Fruit fly (Drosophila melanogaster) whole organism, adult: Measurements from ENCODE around the gene RpL7-like.
A peak's percentile ranks its signal among the peaks of the same experiment; 100 is the strongest.

Experiments
- CG11617 ChIP-seq: fragments of 200-800 bp; sonication (Bioruptor generic); optimal IDR thresholded peaks from 2 replicates; lab custom pipeline; 2017; ENCODE audit warnings: mild to moderate bottlenecking, missing biosample characterization, missing genetic modification reagents, missing genetic modification characterization
- CG12768 ChIP-seq: fragments of 200-800 bp; sonication (Bioruptor generic); optimal IDR thresholded peaks from 2 replicates; lab custom pipeline; 2017; ENCODE audit warnings: missing biosample characterization, missing genetic modification characterization, mild to moderate bottlenecking, moderate library complexity, missing genetic modification reagents
- CG1620 ChIP-seq: fragments of 200-800 bp; sonication (Bioruptor generic); optimal IDR thresholded peaks from 2 replicates; lab custom pipeline; 2016; ENCODE audit warnings: missing biosample characterization, missing genetic modification characterization
- CG33017 ChIP-seq: fragments of 200-800 bp; sonication (Bioruptor generic); optimal IDR thresholded peaks from 2 replicates; lab custom pipeline; 2018; ENCODE audit warnings: missing biosample characterization, mild to moderate bottlenecking, missing genetic modification characterization, moderate library complexity
- CG7045 ChIP-seq: fragments of 200-800 bp; sonication (Bioruptor generic); optimal IDR thresholded peaks from 2 replicates; lab custom pipeline; 2017; ENCODE audit warnings: missing biosample characterization, mild to moderate bottlenecking, missing genetic modification characterization
- Hr96 ChIP-seq: fragments of 200-800 bp; sonication (Bioruptor generic); optimal IDR thresholded peaks from 2 replicates; lab custom pipeline; 2016; ENCODE audit warnings: missing biosample characterization, missing genetic modification characterization
- Mnt ChIP-seq: fragments of 200-800 bp; sonication (Bioruptor generic); optimal IDR thresholded peaks from 2 replicates; lab custom pipeline; 2016; ENCODE audit warnings: missing biosample characterization, mild to moderate bottlenecking, missing genetic modification characterization
- cic ChIP-seq: fragments of 200-800 bp; sonication (Bioruptor generic); optimal IDR thresholded peaks from 2 replicates; lab custom pipeline; 2017; ENCODE audit warnings: missing biosample characterization, mild to moderate bottlenecking, missing genetic modification characterization, moderate library complexity
- kay ChIP-seq: fragments of 200-800 bp; sonication (Bioruptor generic); peaks from one replicate; lab custom pipeline; 2016; ENCODE audit warnings: missing biosample characterization, missing genetic modification characterization, borderline replicate concordance
- ovo ChIP-seq: fragments of 200-800 bp; sonication (Bioruptor generic); optimal IDR thresholded peaks from 2 replicates; lab custom pipeline; 2016; ENCODE audit warnings: missing biosample characterization, missing genetic modification characterization

DNA sequence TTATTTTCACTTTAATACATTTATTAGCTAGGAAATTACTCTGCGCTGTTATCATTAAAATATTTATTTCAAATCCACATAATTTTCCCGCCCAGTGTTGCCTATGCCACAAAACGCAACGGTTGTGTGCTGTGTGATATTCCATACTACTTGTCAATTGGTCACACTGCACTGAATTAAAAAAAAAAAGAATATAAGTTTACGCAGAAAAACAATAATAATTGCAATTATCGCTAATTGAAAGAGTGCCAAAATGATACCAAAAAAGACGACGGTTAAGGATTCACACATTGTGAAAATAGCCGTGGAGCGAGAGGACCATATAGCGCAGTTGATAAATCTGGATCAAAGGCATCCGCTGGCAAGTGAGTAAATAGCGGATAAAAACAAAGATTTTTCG is 41.6 kb downstream of the RpL7-like start, which contains the start of gene Ced-12:
- no peak for TF ChIP-seq CG1620 (GFP tag; lab: Kevin White, UChicago)
- TF ChIP-seq Mnt (GFP tag; lab: Kevin White, UChicago), result no peak
- TF ChIP-seq Hr96 (GFP tag; lab: Kevin White, UChicago), result no peak
- TF ChIP-seq cic (GFP tag; lab: Kevin White, UChicago), result no peak
- TF ChIP-seq ovo (GFP tag; lab: Kevin White, UChicago), result no peak
- TF ChIP-seq CG33017, result no peak
- peak; percentile 26 for TF ChIP-seq CG11617 (GFP tag; lab: Kevin White, UChicago)
- no peak for TF ChIP-seq CG12768 (GFP tag; lab: Kevin White, UChicago)
- no peak for TF ChIP-seq CG7045 (GFP tag; lab: Kevin White, UChicago)
- no peak for TF ChIP-seq kay
